Worm (Caenorhabditis elegans) whole organism, dauer: Measurements from ENCODE around the gene algn-13.

Experiments
- unc-62 ChIP-seq: sonication (generic microtip); optimal IDR thresholded peaks from 2 replicates; lab custom pipeline; 2017; ENCODE audit warnings: missing biosample characterization, missing genetic modification reagents, missing genetic modification characterization

algn-13 gene

ce11 chrV:13963279-13963976 is 1.7 kb upstream of the algn-13 start, which contains the start of gene sao-1:
Gene sao-1 (plus strand): TSS chrV:13963926.
- TF ChIP-seq unc-62 (GFP tag; lab: Kevin White, UChicago) = no peak

ce11 chrV:13960916-13961315 is 861 bp downstream of the algn-13 start, which contains the start of gene srh-24:
Gene srh-24 (minus strand): TSS chrV:13961016.
- no peak for TF ChIP-seq unc-62 (GFP tag; lab: Kevin White, UChicago)

- TF ChIP-seq unc-62 (GFP tag; lab: Kevin White, UChicago) = no peak
These were observed 3.5 kb downstream of the algn-13 start, which contains the start of gene R10D12.10 for ce11 chrV:13958247-13958646. Gene R10D12.10 (minus strand): TSS chrV:13958347.

- no peak for TF ChIP-seq unc-62 (GFP tag; lab: Kevin White, UChicago)
These were observed 4.1 kb downstream of the algn-13 start for ce11 chrV:13957691-13958090.

- no peak for TF ChIP-seq unc-62 (GFP tag; lab: Kevin White, UChicago)
These were observed 6.2 kb downstream of the algn-13 start for ce11 chrV:13955370-13956089.

- TF ChIP-seq unc-62 (GFP tag; lab: Kevin White, UChicago) = no peak
These were observed 7.7 kb downstream of the algn-13 start, which contains the start of gene swt-6 for ce11 chrV:13954056-13954455. Gene swt-6 (plus strand): TSS chrV:13954356.

DNA sequence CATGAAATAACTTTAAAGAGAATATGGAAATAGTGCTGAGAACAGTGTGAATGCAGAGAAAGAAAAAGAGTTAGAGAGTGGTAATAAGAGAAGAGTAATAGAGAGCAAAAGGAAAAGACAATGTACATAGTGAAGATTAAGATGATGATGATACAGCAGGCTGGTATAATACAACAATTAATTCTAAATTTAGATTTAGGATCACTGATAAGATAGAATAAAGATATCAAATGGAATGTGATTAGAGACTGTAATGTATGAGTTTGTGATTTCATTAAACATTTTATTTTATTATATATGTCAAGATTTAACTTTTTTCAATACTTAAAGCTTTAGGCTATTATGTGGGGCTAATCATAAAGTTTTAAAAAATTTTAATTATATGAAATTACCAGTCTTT is 8.6 kb downstream of the algn-13 start, which contains the start of gene R10D12.8:
R10D12.8 (minus strand) TSS at position 101 of the 400 bp plus-strand sequence.
- TF ChIP-seq unc-62 (GFP tag; lab: Kevin White, UChicago) = no peak

DNA sequence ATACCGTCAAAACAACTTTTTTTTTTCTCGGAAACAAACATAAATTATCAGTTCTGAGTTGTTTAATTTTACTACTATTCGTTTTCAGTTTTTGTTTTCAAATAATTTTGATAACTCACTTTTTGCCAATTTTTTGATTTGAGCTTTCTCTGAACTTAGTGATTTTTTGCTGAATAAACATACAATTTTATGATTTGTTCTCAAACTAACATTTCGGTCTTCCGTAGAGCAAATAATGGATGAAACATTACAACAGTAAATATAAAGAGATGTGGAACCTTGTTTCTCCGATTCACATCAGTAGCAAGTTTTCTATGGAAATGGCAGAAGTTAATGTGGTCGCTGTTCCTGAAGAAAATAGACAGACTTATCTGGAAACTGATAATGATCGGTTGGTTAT is 12.0 kb downstream of the algn-13 start, which contains the start of gene R10D12.7:
R10D12.7 (plus strand) TSS at position 301 of the 400 bp plus-strand sequence.
- TF ChIP-seq unc-62 (GFP tag; lab: Kevin White, UChicago) = no peak

DNA sequence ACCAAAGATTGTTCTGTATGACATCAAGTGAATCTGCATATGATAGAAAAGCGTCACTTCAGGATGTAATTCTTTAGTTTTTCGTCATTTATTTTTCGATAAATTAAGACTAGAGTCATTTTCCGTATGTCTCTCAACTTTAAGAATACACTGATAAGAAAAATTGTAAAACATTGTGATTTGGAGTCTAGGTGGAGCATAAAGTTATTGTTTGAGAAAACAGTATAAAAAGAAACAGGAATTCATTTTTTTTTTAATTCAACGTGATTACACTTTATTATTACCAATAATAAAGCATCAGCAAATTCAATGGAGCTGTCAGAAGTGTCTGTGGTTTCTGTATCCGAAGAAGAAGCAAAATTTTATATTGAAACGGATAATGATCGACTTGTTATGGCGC is 12.8 kb downstream of the algn-13 start, which contains the start of gene R10D12.6:
R10D12.6 (plus strand) TSS at position 301 of the 400 bp plus-strand sequence.
- TF ChIP-seq unc-62 (GFP tag; lab: Kevin White, UChicago) = no peak

DNA sequence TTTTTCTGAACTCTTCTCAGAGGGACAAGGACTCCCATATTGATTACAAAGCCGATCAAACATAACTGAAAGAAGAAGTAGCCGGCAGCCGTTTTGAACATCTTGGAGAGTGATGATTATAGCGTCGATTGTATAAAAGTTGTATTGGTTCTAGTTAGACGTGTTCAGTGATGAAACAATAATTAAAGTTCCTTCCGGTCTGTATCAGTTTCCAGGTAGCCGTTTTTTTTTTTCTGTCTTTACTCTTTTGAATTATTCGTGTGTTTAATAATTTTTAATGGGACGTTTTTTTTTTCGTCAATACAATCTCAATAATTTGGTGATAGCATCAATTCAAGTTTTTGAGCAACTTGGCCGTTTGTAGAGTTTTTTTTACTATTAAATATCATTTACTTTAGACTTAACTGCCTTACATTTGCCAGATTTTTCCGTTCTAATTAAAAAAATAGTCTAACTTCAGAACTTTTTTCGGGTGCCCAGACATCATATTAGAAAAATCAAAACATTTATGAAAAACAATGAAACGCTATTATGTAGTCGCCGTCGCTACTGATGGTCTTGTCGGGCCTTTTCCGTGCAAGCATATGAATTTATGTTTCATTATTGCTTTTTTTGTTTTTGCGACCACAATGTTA is 15.3 kb downstream of the algn-13 start, which contains the start of the genes srx-10 and clec-226:
srx-10 (minus strand) TSS at position 101 of the 635 bp plus-strand sequence.
clec-226 (plus strand) TSS at position 585 of the 635 bp plus-strand sequence.
- TF ChIP-seq unc-62 (GFP tag; lab: Kevin White, UChicago) = no peak

DNA sequence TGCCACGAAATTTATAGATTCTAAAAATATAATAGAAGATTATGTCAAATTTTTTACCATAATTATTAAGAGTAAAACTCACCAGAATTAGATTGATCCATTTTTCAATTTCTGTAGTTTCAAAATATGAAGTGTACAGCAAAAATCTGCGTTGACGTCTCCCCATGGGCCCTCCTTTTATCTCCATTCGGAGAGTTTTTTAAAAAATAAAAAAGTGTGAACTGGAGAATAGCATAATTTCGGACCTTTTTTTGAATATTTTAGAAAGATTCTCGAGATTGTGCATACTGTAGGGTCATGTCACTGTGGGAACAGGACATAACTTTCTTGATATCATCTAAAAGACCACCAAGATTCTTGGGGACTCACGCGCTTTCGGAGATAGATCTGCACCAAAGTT is 19.7 kb downstream of the algn-13 start, which contains the start of gene dpr-1:
dpr-1 (minus strand) TSS at position 101 of the 400 bp plus-strand sequence.
- TF ChIP-seq unc-62 (GFP tag; lab: Kevin White, UChicago) = no peak

DNA sequence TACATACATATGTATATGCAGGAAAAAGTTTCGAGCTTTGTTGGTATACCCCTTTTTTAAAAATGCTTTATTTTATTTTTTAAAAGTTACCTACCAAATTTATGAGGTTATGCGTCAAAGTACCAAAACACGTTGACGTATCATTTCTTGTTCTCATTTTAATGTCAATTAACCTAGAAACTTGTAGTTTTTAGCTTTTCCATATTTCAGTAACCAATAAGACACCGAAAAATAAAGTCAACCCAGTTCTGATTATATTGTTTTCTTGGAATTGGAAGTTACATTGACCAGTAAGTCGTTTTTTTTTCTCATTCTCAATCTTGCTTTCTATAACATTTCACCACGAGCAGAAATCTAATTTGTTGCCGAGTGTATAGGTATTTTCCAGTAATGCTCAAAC is 24.9 kb downstream of the algn-13 start, which contains the start of gene srw-145:
srw-145 (plus strand) TSS at position 301 of the 400 bp plus-strand sequence.
- TF ChIP-seq unc-62 (GFP tag; lab: Kevin White, UChicago) = no peak

ce11 chrV:13936052-13936451 is 25.7 kb downstream of the algn-13 start:
- no peak for TF ChIP-seq unc-62 (GFP tag; lab: Kevin White, UChicago)

DNA sequence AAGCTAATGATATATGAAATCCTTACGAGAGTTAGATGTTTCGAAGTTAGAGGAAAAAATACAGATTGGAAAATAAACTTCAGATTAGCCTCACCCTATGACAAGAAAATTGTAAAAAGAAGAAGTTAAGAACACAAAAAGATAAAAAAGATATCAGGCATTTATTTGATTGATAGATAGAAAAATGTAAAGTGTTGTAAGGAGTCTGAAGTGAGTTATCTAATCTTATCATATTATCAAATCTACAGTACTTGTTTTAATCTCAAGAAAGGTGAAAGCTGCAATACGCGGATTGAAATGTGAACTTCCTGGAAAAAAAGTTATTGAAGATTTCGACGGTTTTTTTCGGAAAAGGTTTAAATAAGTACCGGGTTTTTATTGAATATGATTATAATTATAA is 26.4 kb downstream of the algn-13 start:
- no peak for TF ChIP-seq unc-62 (GFP tag; lab: Kevin White, UChicago)

DNA sequence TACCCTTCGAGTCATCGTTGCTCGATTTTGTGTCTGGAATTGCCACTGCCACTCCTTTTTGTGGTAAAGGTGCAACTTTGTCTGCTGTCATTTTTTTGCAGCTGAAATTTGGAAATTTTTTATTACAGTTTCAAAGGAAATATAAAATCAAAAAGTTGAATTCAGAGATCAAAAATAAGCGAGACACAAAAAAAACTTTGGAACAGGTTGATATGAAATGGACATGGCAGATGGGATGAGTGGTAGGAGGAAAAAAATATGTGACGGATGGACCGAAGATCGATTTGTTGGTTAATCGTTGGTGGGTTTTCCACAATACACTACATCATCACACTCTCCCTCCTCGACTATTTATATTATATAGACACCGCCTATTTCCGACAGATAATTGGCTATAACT is 27.2 kb downstream of the algn-13 start, which contains the start of gene R10D12.1:
R10D12.1 (minus strand) TSS at position 101 of the 400 bp plus-strand sequence.
- no peak for TF ChIP-seq unc-62 (GFP tag; lab: Kevin White, UChicago)
